Fruit fly (Drosophila melanogaster) Kc167 (cell line): ENCODE data around the gene Diap1.

Source experiments
- Myc ChIP-seq: fragments of >200 bp; optimal IDR thresholded peaks from 2 replicates; lab custom pipeline; 2017; ENCODE audit warnings: missing external identifiers
- Sin3A ChIP-seq: fragments of >200 bp; optimal IDR thresholded peaks from 2 replicates; lab custom pipeline; 2018; ENCODE audit warnings: missing external identifiers
- h ChIP-seq: fragments of >200 bp; optimal IDR thresholded peaks from 3 replicates; lab custom pipeline; 2018; ENCODE audit warnings: missing external identifiers
- insv ChIP-seq: fragments of >200 bp; optimal IDR thresholded peaks from 3 replicates; lab custom pipeline; 2018; ENCODE audit warnings: missing external identifiers
- psq ChIP-seq: fragments of >200 bp; optimal IDR thresholded peaks from 2 replicates; lab custom pipeline; 2017; ENCODE audit warnings: missing external identifiers
- ttk ChIP-seq: sonication (Bioruptor generic); optimal IDR thresholded peaks from 2 replicates; lab custom pipeline; 2017; ENCODE audit warnings: missing external identifiers

Gene Diap1

dm6 chr3L:16001164-16001679 is 49.6 kb downstream of the Diap1 start:
- TF ChIP-seq ttk, result no peak

- TF ChIP-seq insv (lab: Kevin White, UChicago) (no peak), Myc (lab: Kevin White, UChicago) (no peak), Sin3A (no peak), psq (lab: Kevin White, UChicago) (no peak), ttk (no peak), h (lab: Kevin White, UChicago) (no peak)
Observed at dm6 chr3L:15999358-16000005, 51.4 kb downstream of the Diap1 start.

- TF ChIP-seq psq (lab: Kevin White, UChicago) (no peak), ttk (no peak), insv (lab: Kevin White, UChicago) (no peak), h (lab: Kevin White, UChicago) (no peak), Myc (lab: Kevin White, UChicago) (no peak), Sin3A (no peak)
Observed at dm6 chr3L:15998217-15998616, 52.6 kb downstream of the Diap1 start.

dm6 chr3L:15996019-15996418 is 54.8 kb downstream of the Diap1 start:
- TF ChIP-seq h (lab: Kevin White, UChicago) (no peak), insv (lab: Kevin White, UChicago) (no peak), Sin3A (no peak), ttk (no peak), psq (lab: Kevin White, UChicago) (no peak), Myc (lab: Kevin White, UChicago) (no peak)
